Fruit fly (Drosophila melanogaster) whole organism, embryonic: ENCODE results near the gene CG15529.

Experiments
- B-H2 ChIP-seq: fragments of 200-800 bp; sonication (Bioruptor generic); optimal IDR thresholded peaks from 2 replicates; lab custom pipeline; 2018; ENCODE audit warnings: missing biosample characterization, mild to moderate bottlenecking, missing genetic modification characterization
- BEAF-32 ChIP-seq: fragments of 200-800 bp; sonication (Bioruptor generic); optimal IDR thresholded peaks from 3 replicates; lab custom pipeline; 2017; ENCODE audit warnings: missing biosample characterization, missing genetic modification characterization, mild to moderate bottlenecking, moderate library complexity, missing genetic modification reagents
- CG10366 ChIP-seq: fragments of 200-800 bp; sonication (Bioruptor generic); IDR thresholded peaks from 2 replicates; pipeline ENCODE4 v1.3.6; 2022; ENCODE audit warnings: missing biosample characterization, missing genetic modification characterization
- CG10462 ChIP-seq: fragments of 200-800 bp; sonication (Bioruptor generic); optimal IDR thresholded peaks from 2 replicates; lab custom pipeline; 2016; ENCODE audit warnings: missing biosample characterization, missing genetic modification characterization
- CG12769 ChIP-seq: fragments of 200-800 bp; sonication (Bioruptor generic); optimal IDR thresholded peaks from 2 replicates; lab custom pipeline; 2019; ENCODE audit warnings: missing biosample characterization, mild to moderate bottlenecking, missing genetic modification characterization, moderate library complexity
- CG13424 ChIP-seq: fragments of 200-800 bp; sonication (Bioruptor generic); optimal IDR thresholded peaks from 2 replicates; lab custom pipeline; 2019; ENCODE audit warnings: missing biosample characterization, mild to moderate bottlenecking, missing genetic modification characterization, moderate library complexity
- CG17385 ChIP-seq: fragments of 200-800 bp; sonication (Bioruptor generic); optimal IDR thresholded peaks from 3 replicates; lab custom pipeline; 2018; ENCODE audit warnings: missing biosample characterization, mild to moderate bottlenecking, missing genetic modification characterization
- CG18476 ChIP-seq: fragments of 200-800 bp; sonication (Bioruptor generic); optimal IDR thresholded peaks from 2 replicates; lab custom pipeline; 2016; ENCODE audit warnings: missing biosample characterization, mild to moderate bottlenecking, missing genetic modification characterization
- CG32767 ChIP-seq: fragments of 200-800 bp; sonication (Bioruptor generic); IDR thresholded peaks from 2 replicates; pipeline ENCODE4 v1.3.6; 2022; ENCODE audit warnings: missing biosample characterization, missing genetic modification characterization
- CG33557 ChIP-seq: fragments of 200-800 bp; sonication (Bioruptor generic); optimal IDR thresholded peaks from 2 replicates; lab custom pipeline; 2019; ENCODE audit warnings: missing biosample characterization, mild to moderate bottlenecking, missing genetic modification characterization, moderate library complexity
- CG3407 ChIP-seq: fragments of 200-800 bp; sonication (Bioruptor generic); optimal IDR thresholded peaks from 2 replicates; lab custom pipeline; 2018; ENCODE audit warnings: missing biosample characterization, mild to moderate bottlenecking, missing genetic modification characterization
- CG7357 ChIP-seq: fragments of 200-800 bp; sonication (Bioruptor generic); IDR thresholded peaks from 3 replicates; pipeline ENCODE4 v1.3.6; 2022; ENCODE audit warnings: missing biosample characterization, missing genetic modification characterization
- CG8388 ChIP-seq: fragments of 200-800 bp; sonication (Bioruptor generic); optimal IDR thresholded peaks from 2 replicates; lab custom pipeline; 2019; ENCODE audit warnings: missing biosample characterization, mild to moderate bottlenecking, missing genetic modification characterization, moderate library complexity
- D ChIP-seq, 2 experiments: fragments of 200-800 bp in 1 of 2; fragments of >200 bp in 1 of 2; sonication (Bioruptor generic) in 1 of 2; optimal IDR thresholded peaks; 2 replicates in 1 of 2; 3 replicates in 1 of 2; lab custom pipeline; 2017; ENCODE audit warnings: mild to moderate bottlenecking in 1 of 2, missing biosample characterization in 1 of 2, missing genetic modification characterization in 1 of 2, missing genetic modification reagents in 1 of 2
- Deaf1 ChIP-seq: fragments of 200-800 bp; optimal IDR thresholded peaks from 3 replicates; lab custom pipeline; 2019; ENCODE audit warnings: missing biosample characterization, mild to moderate bottlenecking, missing genetic modification characterization, moderate library complexity
- Fer3 ChIP-seq: fragments of 200-800 bp; sonication (Bioruptor generic); optimal IDR thresholded peaks from 2 replicates; lab custom pipeline; 2018; ENCODE audit warnings: missing biosample characterization, mild to moderate bottlenecking, missing genetic modification characterization, moderate library complexity
- Hand ChIP-seq: fragments of 200-800 bp; sonication (Bioruptor generic); optimal IDR thresholded peaks from 2 replicates; lab custom pipeline; 2017; ENCODE audit warnings: mild to moderate bottlenecking, missing biosample characterization, missing genetic modification reagents, missing genetic modification characterization
- Med ChIP-seq: fragments of 200-800 bp; sonication (Bioruptor generic); peaks from one replicate; lab custom pipeline; 2016; ENCODE audit warnings: missing biosample characterization, missing genetic modification characterization, mild to moderate bottlenecking, inconsistent platforms, moderate library complexity
- Mrtf ChIP-seq: fragments of 200-800 bp; sonication (Bioruptor generic); IDR thresholded peaks from 3 replicates; pipeline ENCODE4 v1.3.6; 2022; ENCODE audit warnings: missing biosample characterization, missing genetic modification characterization
- Nf-YB ChIP-seq: fragments of 200-800 bp; sonication (Bioruptor generic); optimal IDR thresholded peaks from 3 replicates; lab custom pipeline; 2019; ENCODE audit warnings: missing biosample characterization, mild to moderate bottlenecking, missing genetic modification characterization, moderate library complexity
- Nf-YC ChIP-seq: fragments of 200-800 bp; optimal IDR thresholded peaks from 3 replicates; lab custom pipeline; 2019; ENCODE audit warnings: missing biosample characterization, mild to moderate bottlenecking, missing genetic modification characterization, moderate library complexity
- Optix ChIP-seq: fragments of 200-800 bp; sonication (Bioruptor generic); IDR thresholded peaks from 3 replicates; pipeline ENCODE4 v1.3.6; 2022; ENCODE audit warnings: missing biosample characterization, missing genetic modification characterization
- Pdp1 ChIP-seq, 2 experiments: fragments of 200-800 bp; sonication (Bioruptor generic); optimal IDR thresholded peaks; 3 replicates each; lab custom pipeline; 2016; ENCODE audit warnings: missing biosample characterization in 2 of 2, missing genetic modification characterization in 2 of 2, mild to moderate bottlenecking in 1 of 2, moderate library complexity in 1 of 2
- Sin3A ChIP-seq: fragments of >200 bp; optimal IDR thresholded peaks from 2 replicates; lab custom pipeline; 2018
- Sox102F ChIP-seq: fragments of 200-800 bp; sonication (Bioruptor generic); optimal IDR thresholded peaks from 2 replicates; lab custom pipeline; 2018; ENCODE audit warnings: missing biosample characterization, mild to moderate bottlenecking, missing genetic modification characterization, moderate library complexity
- Stat92E ChIP-seq, 3 experiments: fragments of >200 bp in 2 of 3; fragments of 200-800 bp in 1 of 3; sonication (Bioruptor generic) in 1 of 3; optimal IDR thresholded peaks; 2 replicates each; lab custom pipeline; 2017 to 2019; ENCODE audit warnings: missing biosample characterization in 3 of 3, missing genetic modification characterization in 3 of 3, mild to moderate bottlenecking in 1 of 3, moderate library complexity in 1 of 3
- Trl ChIP-seq, 3 experiments: fragments of >200 bp in 2 of 3; fragments of 200-800 bp in 1 of 3; sonication (Bioruptor generic) in 1 of 3; optimal IDR thresholded peaks; 2 replicates in 1 of 3; 3 replicates in 2 of 3; lab custom pipeline; 2016 to 2017; ENCODE audit warnings: missing biosample characterization in 1 of 3, missing genetic modification characterization in 1 of 3
- chinmo ChIP-seq: fragments of 200-800 bp; sonication (Bioruptor generic); IDR thresholded peaks from 4 replicates; pipeline ENCODE4 v1.3.6; 2022; ENCODE audit warnings: missing biosample characterization, missing genetic modification characterization; ENCODE audit not compliant: partially characterized antibody
- chm ChIP-seq: fragments of 200-800 bp; sonication (Bioruptor generic); IDR thresholded peaks from 2 replicates; pipeline ENCODE4 v1.3.6; 2022; ENCODE audit warnings: missing biosample characterization, missing genetic modification characterization
- crol ChIP-seq: fragments of 200-800 bp; sonication (Bioruptor generic); IDR thresholded peaks from 2 replicates; pipeline ENCODE4 v1.3.6; 2022; ENCODE audit warnings: missing biosample characterization, missing genetic modification characterization
- fd96Cb ChIP-seq: fragments of 200-800 bp; sonication (Bioruptor generic); optimal IDR thresholded peaks from 2 replicates; lab custom pipeline; 2018; ENCODE audit warnings: missing biosample characterization, mild to moderate bottlenecking, missing genetic modification characterization, moderate library complexity
- gce ChIP-seq: fragments of 200-800 bp; sonication (Bioruptor generic); IDR thresholded peaks from 3 replicates; pipeline ENCODE4 v1.3.6; 2022; ENCODE audit warnings: missing biosample characterization, missing genetic modification characterization
- jumu ChIP-seq: fragments of 200-800 bp; sonication (Bioruptor generic); optimal IDR thresholded peaks from 3 replicates; lab custom pipeline; 2016; ENCODE audit warnings: missing biosample characterization, missing genetic modification characterization
- lilli ChIP-seq: fragments of 200-800 bp; sonication (Bioruptor generic); optimal IDR thresholded peaks from 3 replicates; lab custom pipeline; 2016; ENCODE audit warnings: missing biosample characterization, missing genetic modification characterization
- nerfin-2 ChIP-seq: fragments of 200-800 bp; sonication (Bioruptor generic); IDR thresholded peaks from 2 replicates; pipeline ENCODE4 v1.3.6; 2022; ENCODE audit warnings: missing biosample characterization, missing genetic modification characterization; ENCODE audit not compliant: partially characterized antibody
- sr ChIP-seq: fragments of 200-800 bp; sonication (Bioruptor generic); IDR thresholded peaks from 3 replicates; pipeline ENCODE4 v1.3.6; 2022; ENCODE audit warnings: missing biosample characterization, missing genetic modification characterization
- vvl ChIP-seq: fragments of 200-800 bp; sonication (Bioruptor generic); IDR thresholded peaks from 2 replicates; pipeline ENCODE4 v1.3.6; 2022; ENCODE audit warnings: missing biosample characterization, missing genetic modification characterization

Gene CG15529

DNA sequence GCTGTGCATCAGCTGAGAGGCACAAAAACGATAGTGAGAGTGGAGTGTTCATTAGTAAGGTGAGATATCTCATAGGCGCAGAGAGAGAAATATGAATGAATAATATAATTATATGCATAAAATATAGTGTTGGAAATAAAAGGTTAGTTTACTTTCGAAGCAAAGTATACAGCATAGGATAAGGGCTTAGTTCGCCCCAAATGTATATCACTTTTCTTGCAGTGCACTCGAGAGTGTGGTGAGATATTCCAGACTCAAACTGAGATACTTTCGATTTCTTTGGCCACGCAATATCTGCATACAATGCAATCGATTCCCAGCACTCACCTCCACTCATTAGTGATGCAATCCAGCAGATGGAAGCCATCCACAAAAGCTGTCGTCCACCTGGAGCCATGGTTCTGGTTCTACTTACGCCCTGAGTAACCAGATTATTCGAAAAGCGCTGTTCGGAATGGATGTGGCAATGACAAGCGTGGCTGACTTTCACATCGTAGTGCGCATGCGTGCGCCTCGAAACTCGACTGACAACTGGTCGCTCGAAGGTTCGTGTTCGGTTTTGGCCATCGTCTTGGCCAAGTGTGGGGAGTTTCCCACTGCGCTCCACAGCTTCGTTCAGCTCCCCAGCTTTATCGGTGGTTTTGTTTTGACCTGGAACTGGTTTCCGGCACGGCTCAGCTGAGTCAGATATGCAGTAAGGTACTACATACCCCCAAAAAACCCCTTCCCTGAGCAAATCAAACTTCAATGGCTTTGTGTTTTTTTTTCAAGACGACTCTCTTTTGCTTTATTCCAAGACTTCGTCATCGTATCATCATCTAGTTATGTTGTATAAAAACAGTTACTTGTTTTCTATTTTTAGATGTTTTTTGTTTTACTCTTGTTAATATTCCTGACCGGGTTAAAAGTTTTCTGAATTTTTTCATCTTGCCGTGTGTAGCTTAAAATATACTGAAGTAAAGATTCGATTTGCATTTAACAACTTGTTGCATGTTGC, 19.1 kb downstream of the CG15529 start, which contains the start of gene Rsod (continued):
- no peak for TF ChIP-seq BEAF-32 (GFP tag; lab: Kevin White, UChicago)
- TF ChIP-seq CG10366 (GFP tag; lab: Robert Waterston, UW) = peak; percentile 79
- TF ChIP-seq fd96Cb (tag; lab: Kevin White, UChicago) = peak; percentile 64
- TF ChIP-seq B-H2 (GFP tag; lab: Kevin White, UChicago) = no peak
- peak; percentile 56 for TF ChIP-seq CG7357 (GFP tag; lab: Robert Waterston, UW)
- TF ChIP-seq jumu = no peak
- TF ChIP-seq CG33557 = peak; percentile 50
- peak; percentile 92 for TF ChIP-seq vvl (GFP tag; lab: Robert Waterston, UW)
- TF ChIP-seq Stat92E (GFP tag; optimal IDR thresholded peaks at IDR 0.05; lab: Kevin White, UChicago) = peak in 1 of 3 experiments; percentile 73
- TF ChIP-seq gce = peak; percentile 82
- peak; percentile 56 for TF ChIP-seq Optix
- peak; percentile 24 for TF ChIP-seq CG18476
- peak; percentile 65 for TF ChIP-seq CG12769 (tag; lab: Kevin White, UChicago)
- peak; percentile 87; the same call in 2 of the 4 replicates for TF ChIP-seq chinmo (GFP tag; lab: Robert Waterston, UW)
- TF ChIP-seq D (optimal IDR thresholded peaks at IDR 0.05; lab: Kevin White, UChicago) = no peak
- TF ChIP-seq D (GFP tag; optimal IDR thresholded peaks at IDR 0.05; lab: Kevin White, UChicago) = peak; percentile 48
- TF ChIP-seq CG10462 = no peak
- TF ChIP-seq Hand = no peak
- TF ChIP-seq CG13424 (tag; lab: Kevin White, UChicago) = peak; percentile 56
- peak; percentile 72 for TF ChIP-seq Sox102F (GFP tag; lab: Kevin White, UChicago)
- TF ChIP-seq Trl (optimal IDR thresholded peaks at IDR 0.05; lab: Kevin White, UChicago) = peak in 1 of 2 experiments; percentile 8
- TF ChIP-seq Trl (GFP tag; optimal IDR thresholded peaks at IDR 0.05; lab: Kevin White, UChicago) = no peak
- TF ChIP-seq, all 482 proteins: peak for 236

DNA sequence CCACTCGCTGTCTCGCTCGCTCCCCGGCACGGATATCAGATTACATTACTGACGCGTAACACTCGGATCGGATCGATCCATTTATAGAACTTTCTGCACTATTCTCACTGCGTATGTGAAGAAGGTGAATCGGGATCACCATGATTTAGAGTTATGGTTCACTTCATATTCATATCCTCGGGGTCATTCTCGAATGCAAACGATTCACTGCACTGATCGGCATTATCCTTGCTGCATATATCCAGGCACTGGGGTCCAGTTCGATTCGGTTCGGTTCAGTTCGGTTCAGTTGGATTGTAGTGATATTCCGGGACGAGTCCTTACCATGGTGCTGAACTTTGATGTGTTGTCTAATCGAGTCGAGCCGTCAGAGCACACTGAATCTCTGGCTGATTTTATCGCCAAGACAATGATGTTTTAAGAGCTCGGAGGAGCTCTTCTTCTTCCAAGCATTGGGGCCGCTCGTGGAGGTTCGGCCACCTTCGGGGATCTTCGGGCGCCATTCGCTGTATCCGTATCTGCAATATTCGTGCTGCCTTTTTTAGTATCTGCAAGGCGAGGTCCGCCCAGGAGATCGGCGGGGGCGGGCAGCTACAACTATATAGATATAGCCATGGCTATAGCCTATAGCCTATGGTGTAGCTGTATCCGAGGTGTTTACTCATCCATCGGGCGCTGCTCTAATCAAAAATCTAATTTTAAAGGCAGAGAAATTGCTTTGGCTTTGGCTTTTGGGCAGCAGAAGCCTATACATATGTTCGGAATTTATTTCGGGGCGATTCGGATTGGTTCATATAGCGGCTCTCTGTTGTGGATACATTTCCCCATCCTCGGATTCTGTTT, 22.5 kb downstream of the CG15529 start, which contains the start of gene Mlc2:
Gene Mlc2 (minus strand): TSS at position 392 of the 843 bp plus-strand sequence.
- peak; percentile 54; the same call in 1 of the 3 replicates for TF ChIP-seq Mrtf
- TF ChIP-seq lilli (GFP tag; lab: Kevin White, UChicago) = peak; percentile 84
- peak; percentile 52; the same call in 1 of the 3 replicates for TF ChIP-seq sr (GFP tag; lab: Robert Waterston, UW)
- TF ChIP-seq Fer3 (tag; lab: Kevin White, UChicago) = no peak
- TF ChIP-seq Deaf1 (tag; lab: Kevin White, UChicago) = peak; percentile 95
- peak; percentile 60 for TF ChIP-seq CG17385
- peak; percentile 43 for TF ChIP-seq Nf-YC
- no peak for TF ChIP-seq CG3407 (GFP tag; lab: Kevin White, UChicago)
- TF ChIP-seq crol (GFP tag; lab: Robert Waterston, UW) = peak; percentile 66
- peak; percentile 53 for TF ChIP-seq Med (GFP tag; lab: Kevin White, UChicago)
- TF ChIP-seq Sin3A = no peak
- TF ChIP-seq CG8388 (GFP tag; lab: Kevin White, UChicago) = no peak
- peak in 1 of 2 experiments; percentile 85 for TF ChIP-seq Pdp1 (GFP tag; optimal IDR thresholded peaks at IDR 0.05; lab: Kevin White, UChicago)
- TF ChIP-seq nerfin-2 = no peak
- 0 out of 4 replicates have a peak, but pooled peaks have one; percentile 53 for TF ChIP-seq chinmo (GFP tag; lab: Robert Waterston, UW)
- peak; percentile 44 for TF ChIP-seq CG12769 (tag; lab: Kevin White, UChicago)
- peak; percentile 48 for TF ChIP-seq Nf-YB (GFP tag; lab: Kevin White, UChicago)
- peak; percentile 37; the same call in 1 of the 2 replicates for TF ChIP-seq CG32767 (GFP tag; lab: Robert Waterston, UW)
- TF ChIP-seq chm (GFP tag; lab: Robert Waterston, UW) = peak; percentile 38; the same call in 1 of the 2 replicates
- TF ChIP-seq gce = 0 out of 3 replicates have a peak, but pooled peaks have one; percentile 27
